Worm (Caenorhabditis elegans) whole organism, late embryonic: Measurements from ENCODE around the gene tomm-20.
A peak's percentile ranks its signal among the peaks of the same experiment; 100 is the strongest.

ENCODE experiments used
- C38D4.7 ChIP-seq: fragments of 200-800 bp; sonication (Bioruptor generic); optimal IDR thresholded peaks from 2 replicates; lab custom pipeline; 2018; ENCODE audit warnings: mild to moderate bottlenecking, missing genetic modification characterization, moderate library complexity, missing compliant biosample characterization
- Y22D7AL.16 ChIP-seq: sonication (generic microtip); optimal IDR thresholded peaks from 2 replicates; lab custom pipeline; 2016; ENCODE audit warnings: missing genetic modification characterization, missing compliant biosample characterization
- ama-1 ChIP-seq: fragments of 150-350 bp; optimal IDR thresholded peaks from 2 replicates; lab custom pipeline; 2014
- ceh-14 ChIP-seq: sonication (generic microtip); optimal IDR thresholded peaks from 2 replicates; lab custom pipeline; 2016; ENCODE audit warnings: missing genotype, missing genetic modification characterization, missing compliant biosample characterization
- ceh-2 ChIP-seq: sonication (generic microtip); optimal IDR thresholded peaks from 2 replicates; lab custom pipeline; 2016; ENCODE audit warnings: missing genotype, missing genetic modification characterization, missing compliant biosample characterization
- ceh-31 ChIP-seq: sonication (generic microtip); optimal IDR thresholded peaks from 2 replicates; lab custom pipeline; 2016; ENCODE audit warnings: missing genetic modification characterization, missing compliant biosample characterization
- ceh-48 ChIP-seq: sonication (generic microtip); optimal IDR thresholded peaks from 2 replicates; lab custom pipeline; 2016; ENCODE audit warnings: missing genetic modification characterization, inconsistent platforms, missing compliant biosample characterization
- ceh-9 ChIP-seq: sonication (generic microtip); optimal IDR thresholded peaks from 2 replicates; lab custom pipeline; 2016; ENCODE audit warnings: mild to moderate bottlenecking, missing genetic modification characterization, inconsistent platforms, missing compliant biosample characterization
- dmd-4 ChIP-seq: sonication (generic microtip); optimal IDR thresholded peaks from 2 replicates; lab custom pipeline; 2016; ENCODE audit warnings: borderline replicate concordance, missing genetic modification characterization, missing compliant biosample characterization
- dve-1 ChIP-seq: sonication (generic microtip); optimal IDR thresholded peaks from 2 replicates; lab custom pipeline; 2017; ENCODE audit warnings: antibody characterized with exemption, mild to moderate bottlenecking, missing genetic modification characterization, missing compliant biosample characterization
- ets-4 ChIP-seq: sonication (generic microtip); optimal IDR thresholded peaks from 2 replicates; lab custom pipeline; 2016; ENCODE audit warnings: missing genetic modification characterization, missing compliant biosample characterization
- fax-1 ChIP-seq: sonication (generic microtip); optimal IDR thresholded peaks from 2 replicates; lab custom pipeline; 2016; ENCODE audit warnings: missing genotype, missing genetic modification characterization, missing compliant biosample characterization
- fkh-6 ChIP-seq: sonication (generic microtip); optimal IDR thresholded peaks from 2 replicates; lab custom pipeline; 2016; ENCODE audit warnings: missing genetic modification characterization, missing compliant biosample characterization
- hlh-15 ChIP-seq: sonication (generic microtip); optimal IDR thresholded peaks from 2 replicates; lab custom pipeline; 2016; ENCODE audit warnings: missing genetic modification characterization, missing compliant biosample characterization
- hlh-30 ChIP-seq: sonication (generic microtip); optimal IDR thresholded peaks from 2 replicates; lab custom pipeline; 2017; ENCODE audit warnings: antibody characterized with exemption, missing genetic modification characterization, missing compliant biosample characterization; ENCODE audit not compliant: insufficient read depth
- hlh-6 ChIP-seq: sonication (generic microtip); optimal IDR thresholded peaks from 2 replicates; lab custom pipeline; 2016; ENCODE audit warnings: missing genotype, missing genetic modification characterization, missing compliant biosample characterization
- lim-6 ChIP-seq: sonication (generic microtip); optimal IDR thresholded peaks from 2 replicates; lab custom pipeline; 2016; ENCODE audit warnings: missing genetic modification characterization, missing compliant biosample characterization
- madf-2 ChIP-seq: sonication (generic microtip); optimal IDR thresholded peaks from 2 replicates; lab custom pipeline; 2017; ENCODE audit warnings: missing genetic modification characterization, missing compliant biosample characterization
- mec-3 ChIP-seq: sonication (generic microtip); optimal IDR thresholded peaks from 2 replicates; lab custom pipeline; 2016; ENCODE audit warnings: borderline replicate concordance, missing genetic modification characterization, missing compliant biosample characterization
- nfya-1 ChIP-seq: sonication (generic microtip); optimal IDR thresholded peaks from 2 replicates; lab custom pipeline; 2017; ENCODE audit warnings: missing genetic modification characterization, mild to moderate bottlenecking, missing compliant biosample characterization, antibody characterized with exemption, moderate library complexity
- npax-4 ChIP-seq: sonication (generic microtip); optimal IDR thresholded peaks from 2 replicates; lab custom pipeline; 2016; ENCODE audit warnings: missing genetic modification characterization, missing compliant biosample characterization
- odd-2 ChIP-seq: sonication (generic microtip); optimal IDR thresholded peaks from 2 replicates; lab custom pipeline; 2017; ENCODE audit warnings: antibody characterized with exemption, mild to moderate bottlenecking, missing genetic modification characterization, missing compliant biosample characterization
- pag-3 ChIP-seq: sonication (generic microtip); optimal IDR thresholded peaks from 2 replicates; lab custom pipeline; 2016; ENCODE audit warnings: missing compliant biosample characterization, missing genetic modification characterization, borderline replicate concordance
- pha-2 ChIP-seq: sonication (generic microtip); optimal IDR thresholded peaks from 2 replicates; lab custom pipeline; 2017; ENCODE audit warnings: mild to moderate bottlenecking, missing genetic modification characterization, missing compliant biosample characterization
- pha-4 ChIP-seq: fragments of 150-350 bp; optimal IDR thresholded peaks from 2 replicates; lab custom pipeline; 2018; ENCODE audit warnings: missing biosample characterization, missing genetic modification reagents, missing genetic modification characterization
- pqm-1 ChIP-seq: sonication (generic microtip); optimal IDR thresholded peaks from 2 replicates; lab custom pipeline; 2016; ENCODE audit warnings: missing genetic modification characterization, missing compliant biosample characterization
- pros-1 ChIP-seq: fragments of 150-350 bp; optimal IDR thresholded peaks from 2 replicates; lab custom pipeline; 2014; ENCODE audit warnings: missing biosample characterization, missing genetic modification reagents, missing genetic modification characterization
- rnt-1 ChIP-seq: sonication (generic microtip); optimal IDR thresholded peaks from 2 replicates; lab custom pipeline; 2016; ENCODE audit warnings: missing genetic modification characterization, missing compliant biosample characterization
- sdc-2 ChIP-seq: sonication (generic microtip); optimal IDR thresholded peaks from 2 replicates; lab custom pipeline; 2016; ENCODE audit warnings: missing genotype, missing genetic modification characterization, missing compliant biosample characterization
- sox-4 ChIP-seq: sonication (generic microtip); optimal IDR thresholded peaks from 2 replicates; lab custom pipeline; 2017; ENCODE audit warnings: mild to moderate bottlenecking, missing genetic modification characterization, inconsistent platforms, missing compliant biosample characterization
- tbx-7 ChIP-seq: sonication (generic microtip); optimal IDR thresholded peaks from 2 replicates; lab custom pipeline; 2016; ENCODE audit warnings: missing genotype, missing genetic modification characterization, missing compliant biosample characterization
- unc-42 ChIP-seq: sonication (generic microtip); optimal IDR thresholded peaks from 2 replicates; lab custom pipeline; 2016; ENCODE audit warnings: missing genotype, missing genetic modification characterization, missing compliant biosample characterization
- unc-55 ChIP-seq: sonication (generic microtip); optimal IDR thresholded peaks from 2 replicates; lab custom pipeline; 2017; ENCODE audit warnings: missing biosample characterization, missing genetic modification reagents, missing genetic modification characterization

The tomm-20 gene

DNA sequence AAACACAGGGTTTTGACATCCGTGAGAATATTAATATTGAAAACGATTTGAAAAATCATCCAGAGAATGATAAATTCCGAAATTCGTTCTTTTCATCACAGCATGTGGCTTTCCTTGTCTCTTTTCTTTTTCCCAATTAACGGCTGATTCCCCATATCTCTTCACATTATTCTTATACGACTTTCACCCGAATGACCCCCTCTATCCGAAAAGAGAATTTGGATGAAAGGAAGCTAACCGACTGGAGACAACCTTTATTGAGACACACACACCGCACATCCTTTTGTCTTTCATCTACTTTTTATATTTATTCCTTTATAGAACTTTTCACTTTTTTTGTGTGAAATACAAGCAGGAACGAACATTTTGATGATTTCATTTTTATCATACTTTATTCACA is 14.4 kb upstream of the tomm-20 start:
- no peak for TF ChIP-seq pha-2 (tag; lab: Kevin White, UChicago)
- TF ChIP-seq C38D4.7: no peak
- no peak for TF ChIP-seq madf-2 (tag; lab: Kevin White, UChicago)
- no peak for TF ChIP-seq ceh-48
- TF ChIP-seq odd-2: no peak
- TF ChIP-seq mec-3 (tag; lab: Kevin White, UChicago): no peak
- TF ChIP-seq ama-1 (lab: Kevin White, UChicago): no peak
- TF ChIP-seq Y22D7AL.16: no peak
- TF ChIP-seq sox-4: no peak
- no peak for TF ChIP-seq nfya-1 (tag; lab: Kevin White, UChicago)
- no peak for TF ChIP-seq ceh-2 (tag; lab: Kevin White, UChicago)
- TF ChIP-seq npax-4 (tag; lab: Kevin White, UChicago): no peak

DNA sequence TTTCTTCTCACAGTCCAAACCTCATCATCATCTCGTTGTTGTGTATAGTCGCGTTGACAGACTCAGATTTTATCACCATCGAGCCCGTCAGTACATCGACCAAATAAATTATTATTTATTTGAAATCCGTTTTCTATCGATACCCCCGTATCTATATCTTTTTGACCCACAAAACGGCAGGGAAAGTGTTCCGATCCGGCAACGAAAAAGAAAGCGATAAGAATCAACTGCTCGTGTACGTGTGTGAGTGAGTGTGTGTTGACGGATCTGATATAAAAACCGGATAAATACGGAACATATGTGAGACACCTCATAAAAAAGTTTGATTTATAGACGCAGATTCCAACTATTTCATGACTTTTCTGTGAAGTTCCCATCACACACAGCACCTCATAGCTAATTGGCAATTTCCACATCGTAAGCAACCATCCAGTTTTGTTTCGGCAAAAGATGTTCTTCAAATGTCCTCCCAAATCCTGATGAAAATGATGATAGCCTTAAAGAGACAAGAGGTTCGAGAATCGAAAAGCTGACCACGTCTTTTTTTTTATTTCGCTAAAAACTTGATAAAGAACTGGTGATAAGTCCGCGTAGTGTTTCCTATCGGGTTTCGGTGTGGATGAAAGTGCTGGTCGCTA is 11.0 kb upstream of the tomm-20 start:
- TF ChIP-seq rnt-1 (tag; lab: Kevin White, UChicago) (peak; percentile 20), dmd-4 (tag; lab: Kevin White, UChicago) (no peak), ama-1 (lab: Kevin White, UChicago) (peak; percentile 91)
- TF ChIP-seq, all 69 proteins: peak for 2

ce11 chrV:12353505-12353904 is 10.2 kb upstream of the tomm-20 start:
- TF ChIP-seq pros-1 (no peak), tbx-7 (tag; lab: Kevin White, UChicago) (no peak), hlh-15 (tag; lab: Kevin White, UChicago) (no peak), dmd-4 (tag; lab: Kevin White, UChicago) (peak; percentile 7), fkh-6 (peak; percentile 11), ceh-9 (tag; lab: Kevin White, UChicago) (no peak), fax-1 (tag; lab: Kevin White, UChicago) (no peak), unc-42 (tag; lab: Kevin White, UChicago) (no peak), lim-6 (tag; lab: Kevin White, UChicago) (no peak), pha-4 (tag; lab: Kevin White, UChicago) (no peak), ets-4 (tag; lab: Kevin White, UChicago) (no peak), ceh-31 (tag; lab: Kevin White, UChicago) (no peak), hlh-6 (tag; lab: Kevin White, UChicago) (peak; percentile 53), hlh-30 (tag; lab: Kevin White, UChicago) (no peak), Y22D7AL.16 (no peak), pag-3 (tag; lab: Kevin White, UChicago) (no peak), C38D4.7 (no peak), madf-2 (tag; lab: Kevin White, UChicago) (no peak), ceh-14 (no peak), sdc-2 (tag; lab: Kevin White, UChicago) (peak; percentile 18)
- TF ChIP-seq, all 69 proteins: peak for 4

DNA sequence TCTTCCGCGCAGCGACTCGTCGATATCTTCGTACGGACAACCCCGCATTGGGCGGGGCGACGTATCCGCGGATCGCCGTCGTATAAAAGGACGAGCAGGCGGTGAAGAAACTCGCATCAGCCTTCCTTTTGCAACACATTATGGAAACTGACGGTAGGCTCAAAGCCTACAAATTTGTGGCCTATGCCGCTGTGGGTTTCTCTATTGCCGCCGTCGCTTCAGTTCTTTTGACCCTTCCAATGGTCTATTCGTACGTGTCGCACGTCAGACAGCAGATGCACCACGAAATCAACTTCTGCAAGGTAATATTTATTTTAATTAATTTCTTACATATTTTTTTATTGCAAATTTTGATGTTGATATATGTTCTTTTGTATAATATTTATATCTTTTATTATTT is 9.6 kb upstream of the tomm-20 start:
- TF ChIP-seq ama-1 (lab: Kevin White, UChicago) (peak; percentile 79), dmd-4 (tag; lab: Kevin White, UChicago) (no peak), pha-2 (tag; lab: Kevin White, UChicago) (peak; percentile 8)

- TF ChIP-seq pqm-1 (tag; lab: Kevin White, UChicago): no peak
- no peak for TF ChIP-seq fax-1 (tag; lab: Kevin White, UChicago)
- TF ChIP-seq mec-3 (tag; lab: Kevin White, UChicago): no peak
- no peak for TF ChIP-seq dve-1 (tag; lab: Kevin White, UChicago)
- no peak for TF ChIP-seq unc-55 (GFP tag; lab: Kevin White, UChicago)
- no peak for TF ChIP-seq pag-3 (tag; lab: Kevin White, UChicago)
- TF ChIP-seq dmd-4 (tag; lab: Kevin White, UChicago): no peak
Observed at ce11 chrV:12352445-12352844, 9.2 kb upstream of the tomm-20 start, which contains the start of gene sqt-3. Gene sqt-3, plus strand, starts transcription at chrV:12352745.
